Worm (Caenorhabditis elegans) whole organism, L3 larva: ENCODE data around the gene idpc-2.

Experiments
- ceh-82 ChIP-seq: fragments of 150-350 bp; optimal IDR thresholded peaks from 2 replicates; lab custom pipeline; 2014; ENCODE audit warnings: missing biosample characterization, missing genetic modification characterization
- elt-3 ChIP-seq, 3 experiments: fragments of 150-350 bp in 1 of 3; sonication (generic microtip) in 2 of 3; optimal IDR thresholded peaks; 2 replicates in 2 of 3; 4 replicates in 1 of 3; lab custom pipeline; 2014 to 2017; ENCODE audit warnings: missing biosample characterization in 3 of 3, missing genetic modification characterization in 3 of 3
- fkh-2 ChIP-seq: fragments of 150-350 bp; optimal IDR thresholded peaks from 2 replicates; lab custom pipeline; 2014; ENCODE audit warnings: missing biosample characterization, missing genetic modification reagents, missing genetic modification characterization
- jun-1 ChIP-seq: fragments of 150-350 bp; optimal IDR thresholded peaks from 2 replicates; lab custom pipeline; 2014; ENCODE audit warnings: missing biosample characterization, missing genetic modification reagents, missing genetic modification characterization
- mdl-1 ChIP-seq: fragments of 150-350 bp; optimal IDR thresholded peaks from 2 replicates; lab custom pipeline; 2014; ENCODE audit warnings: missing biosample characterization, missing genetic modification characterization
- nhr-28 ChIP-seq: fragments of 150-350 bp; optimal IDR thresholded peaks from 2 replicates; lab custom pipeline; 2014; ENCODE audit warnings: missing biosample characterization, missing genetic modification characterization
- pha-4 ChIP-seq: fragments of 150-350 bp; optimal IDR thresholded peaks from 2 replicates; lab custom pipeline; 2014; ENCODE audit warnings: missing biosample characterization, missing genetic modification reagents, missing genetic modification characterization

- TF ChIP-seq mdl-1 (tag; lab: Kevin White, UChicago) (no peak), pha-4 (no peak), nhr-28 (tag; lab: Kevin White, UChicago) (no peak), jun-1 (tag; lab: Kevin White, UChicago) (no peak), elt-3 (tag; optimal IDR thresholded peaks at IDR 0.05; lab: Kevin White, UChicago) (no peak), ceh-82 (tag; lab: Kevin White, UChicago) (no peak), fkh-2 (tag; lab: Kevin White, UChicago) (no peak)
Observed at ce11 chrV:8622314-8622713, 1.2 kb upstream of the idpc-2 start, which contains the start of gene F41E6.1.
